Worm (Caenorhabditis elegans): ENCODE measurements around the gene col-166.

Gene col-166

DNA sequence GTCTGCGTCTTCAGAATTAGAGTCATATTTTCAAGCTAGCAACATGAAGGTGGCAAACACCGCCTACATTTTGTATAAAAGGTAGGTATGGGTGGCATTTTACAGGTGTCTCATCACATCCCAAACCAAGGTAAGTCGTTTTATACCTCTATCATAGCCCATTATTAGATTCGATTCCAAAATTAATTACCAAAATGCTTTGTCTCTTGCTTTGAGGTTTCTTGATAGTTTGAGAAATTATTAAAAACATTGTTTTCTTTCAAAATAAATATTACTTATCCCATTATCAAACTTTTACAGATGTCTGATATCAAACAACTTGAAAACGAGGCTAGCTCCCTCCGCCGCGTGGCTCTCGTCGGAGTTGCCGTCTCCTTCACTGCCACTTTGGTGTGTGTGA lies 46.3 kb downstream of the col-166 start, which contains the start of gene col-168:
Gene col-168, plus strand, starts transcription at position 301 of the 400 bp plus-strand sequence.
- no peak for TF ChIP-seq R02D3.7 (tag; optimal IDR thresholded peaks at IDR 0.05)
- no peak for TF ChIP-seq peb-1 (tag; optimal IDR thresholded peaks at IDR 0.05)
- no peak for TF ChIP-seq lin-11 (tag; optimal IDR thresholded peaks at IDR 0.05)

DNA sequence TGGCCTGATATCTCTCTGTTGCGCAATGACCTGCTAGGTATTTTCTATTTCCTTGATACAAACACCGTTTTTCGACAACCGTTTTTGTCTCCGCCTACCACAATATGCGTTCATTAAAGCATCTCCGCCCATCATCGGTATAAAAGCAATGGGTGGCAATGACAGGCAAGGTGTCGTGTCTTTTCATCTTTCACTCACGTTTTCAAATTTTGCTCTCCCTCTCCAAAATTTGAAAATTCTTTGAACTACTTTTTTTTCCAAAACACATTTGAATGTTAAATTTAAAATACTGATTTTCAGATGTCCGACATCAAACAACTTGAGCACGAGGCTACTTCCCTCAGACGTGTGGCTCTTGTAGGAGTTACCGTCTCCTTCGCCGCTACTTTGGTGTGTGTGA lies 49.0 kb downstream of the col-166 start, which contains the start of gene col-169:
Gene col-169, plus strand, starts transcription at position 301 of the 400 bp plus-strand sequence.
- TF ChIP-seq sem-4 (tag; optimal IDR thresholded peaks at IDR 0.05) (no peak), Y55F3AM.14 (GFP tag; optimal IDR thresholded peaks at IDR 0.05) (no peak)

Data from whole organism, L2 larva.